Fruit fly (Drosophila melanogaster): ENCODE data around the gene chas.

The chas gene

dm6 chrX:17651998-17652738 is 46.4 kb downstream of the chas start, which contains the start of gene RhoGAPp190 (continued):
- TF ChIP-seq CG12071 (GFP tag; optimal IDR thresholded peaks at IDR 0.05) (no peak), NC2α (GFP tag; optimal IDR thresholded peaks at IDR 0.05) (no peak), ac (GFP tag; optimal IDR thresholded peaks at IDR 0.05) (no peak), az2 (GFP tag; optimal IDR thresholded peaks at IDR 0.05) (no peak), Taf1 (GFP tag; IDR thresholded peaks at IDR 0.05) (no peak), Lhr (GFP tag; optimal IDR thresholded peaks at IDR 0.05) (no peak), jing (GFP tag; optimal IDR thresholded peaks at IDR 0.05) (no peak), CG9932 (GFP tag; IDR thresholded peaks at IDR 0.05) (no peak), ems (GFP tag; optimal IDR thresholded peaks at IDR 0.05) (no peak), MESR4 (GFP tag; optimal IDR thresholded peaks at IDR 0.05) (peak; percentile 68), YL-1 (GFP tag; optimal IDR thresholded peaks at IDR 0.05) (peak; percentile 23), CG1233 (GFP tag; optimal IDR thresholded peaks at IDR 0.05) (no peak), CG2120 (GFP tag; optimal IDR thresholded peaks at IDR 0.05) (peak; percentile 6), HLH3B (GFP tag; IDR thresholded peaks at IDR 0.05) (0 out of 2 replicates have a peak, but pooled peaks have one; percentile 13), CG5245 (GFP tag; optimal IDR thresholded peaks at IDR 0.05) (no peak), CG6175 (GFP tag; IDR thresholded peaks at IDR 0.05) (no peak), vvl (GFP tag; IDR thresholded peaks at IDR 0.05) (no peak; the same call in 1 of the 2 replicates), tll (GFP tag; optimal IDR thresholded peaks at IDR 0.05) (no peak), sens-2 (GFP tag; IDR thresholded peaks at IDR 0.05) (no peak), lab (GFP tag; optimal IDR thresholded peaks at IDR 0.05) (no peak), Eip74EF (GFP tag; optimal IDR thresholded peaks at IDR 0.05) (peak in 1 of 2 experiments; percentile 76), CG6813 (GFP tag; optimal IDR thresholded peaks at IDR 0.05) (no peak), Doc2 (GFP tag; IDR thresholded peaks at IDR 0.05) (no peak), wek (GFP tag; optimal IDR thresholded peaks at IDR 0.05) (no peak), sc (optimal IDR thresholded peaks at IDR 0.05) (no peak), sc (GFP tag; optimal IDR thresholded peaks at IDR 0.05) (no peak), CG30403 (GFP tag; optimal IDR thresholded peaks at IDR 0.05) (no peak), CG33557 (GFP tag; optimal IDR thresholded peaks at IDR 0.05) (no peak), CG2875 (GFP tag; optimal IDR thresholded peaks at IDR 0.05) (no peak), CG5180 (GFP tag; optimal IDR thresholded peaks at IDR 0.05) (no peak), CG4820 (GFP tag; optimal IDR thresholded peaks at IDR 0.05) (no peak), CG18599 (GFP tag; optimal IDR thresholded peaks at IDR 0.05) (no peak), Ets65A (GFP tag) (no peak), Dll (GFP tag; IDR thresholded peaks at IDR 0.05; ENCODE audit: partially characterized antibody) (peak; percentile 87)

DNA sequence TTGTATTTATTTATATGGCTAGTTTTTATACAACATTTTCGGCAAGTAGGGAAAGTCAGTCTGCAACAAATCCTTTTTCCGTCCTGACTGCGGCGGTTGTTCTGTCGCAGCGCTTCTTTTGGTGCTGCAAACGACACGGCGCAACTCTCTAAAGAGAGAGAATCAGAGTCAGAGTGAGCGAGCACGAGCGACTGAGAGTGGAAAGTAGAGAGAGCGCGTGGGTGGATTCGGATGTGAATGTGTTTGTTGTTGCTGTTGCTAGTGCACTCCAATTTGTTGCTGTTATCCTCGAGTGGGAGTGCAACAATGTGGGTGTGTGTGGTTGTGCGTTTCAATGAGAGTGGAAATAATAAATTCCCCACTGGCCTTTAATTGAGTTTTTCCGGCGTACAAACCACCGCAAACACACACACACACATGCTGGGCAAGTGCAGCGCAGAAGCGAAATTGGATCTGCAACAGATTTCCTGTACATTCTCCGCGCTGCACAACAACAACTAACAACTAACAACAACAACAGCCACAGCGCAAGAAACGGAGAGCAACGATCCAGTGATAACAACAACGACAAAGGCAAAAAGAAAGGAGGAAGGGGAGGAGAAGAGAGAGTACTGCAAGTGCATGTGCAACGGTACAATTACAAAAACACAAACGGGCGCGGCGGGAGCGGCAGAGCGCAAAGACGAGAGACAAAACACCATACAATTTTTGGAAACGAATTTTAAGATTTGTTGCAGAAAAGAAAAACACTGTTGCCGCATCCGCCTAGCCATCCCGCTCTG is 47.1 kb downstream of the chas start:
- TF ChIP-seq yki (optimal IDR thresholded peaks at IDR 0.05), result peak; percentile 58
- TF ChIP-seq Hand (GFP tag; optimal IDR thresholded peaks at IDR 0.05), result no peak
- peak; percentile 88; the same call in 1 of the 2 replicates for TF ChIP-seq CG10321 (GFP tag; IDR thresholded peaks at IDR 0.05)
- TF ChIP-seq tgo (GFP tag; IDR thresholded peaks at IDR 0.05), result no peak
- TF ChIP-seq rib (GFP tag; IDR thresholded peaks at IDR 0.05), result no peak
- TF ChIP-seq PHDP (tag; optimal IDR thresholded peaks at IDR 0.05), result no peak
- TF ChIP-seq CG32772 (GFP tag; IDR thresholded peaks at IDR 0.05), result no peak
- TF ChIP-seq Med (GFP tag), result no peak
- TF ChIP-seq CG30431 (GFP tag; optimal IDR thresholded peaks at IDR 0.05), result no peak
- peak; percentile 96 for TF ChIP-seq CG4360 (GFP tag; IDR thresholded peaks at IDR 0.05)
- TF ChIP-seq D19A (tag; optimal IDR thresholded peaks at IDR 0.05), result no peak
- TF ChIP-seq MESR4 (GFP tag; optimal IDR thresholded peaks at IDR 0.05), result no peak
- no peak for TF ChIP-seq chif (GFP tag; optimal IDR thresholded peaks at IDR 0.05)
- TF ChIP-seq Pdp1 (GFP tag; optimal IDR thresholded peaks at IDR 0.05), result peak in 1 of 2 experiments; percentile 10
- no peak for TF ChIP-seq ttk (GFP tag; IDR thresholded peaks at IDR 0.05)
- TF ChIP-seq sr (GFP tag; IDR thresholded peaks at IDR 0.05), result peak; percentile 77
- no peak for TF ChIP-seq HmgD (GFP tag; optimal IDR thresholded peaks at IDR 0.05)

Data from whole organism, embryonic.